Fruit fly (Drosophila melanogaster): Measurements from ENCODE around the gene bur.

DNA sequence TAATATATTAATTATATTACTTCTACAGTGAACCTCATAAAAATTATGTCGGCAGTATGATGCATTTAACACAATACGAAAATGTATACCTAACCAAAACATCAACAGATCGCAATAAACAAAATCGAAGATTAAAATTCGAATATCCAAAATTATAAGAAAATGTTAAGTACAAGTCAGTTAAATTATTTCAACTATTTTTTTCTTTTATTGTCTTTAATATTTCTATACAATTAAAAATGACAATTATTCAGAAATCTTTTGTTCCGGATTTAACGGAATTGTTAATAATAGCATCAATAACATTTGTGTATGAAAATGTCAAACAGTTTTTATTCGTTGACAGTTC, 37.0 kb downstream of the bur start:
- TF ChIP-seq psq (optimal IDR thresholded peaks at IDR 0.05) (no peak), Dll (optimal IDR thresholded peaks at IDR 0.05) (no peak), usp (GFP tag; optimal IDR thresholded peaks at IDR 0.05) (no peak), pan (optimal IDR thresholded peaks at IDR 0.05) (no peak), CG8478 (optimal IDR thresholded peaks at IDR 0.05) (no peak), EcR (GFP tag; optimal IDR thresholded peaks at IDR 0.05) (no peak)

Measured in whole organism.